ENCODE assay signal across 2 fruit fly cellular contexts in the genomic region with DNA sequence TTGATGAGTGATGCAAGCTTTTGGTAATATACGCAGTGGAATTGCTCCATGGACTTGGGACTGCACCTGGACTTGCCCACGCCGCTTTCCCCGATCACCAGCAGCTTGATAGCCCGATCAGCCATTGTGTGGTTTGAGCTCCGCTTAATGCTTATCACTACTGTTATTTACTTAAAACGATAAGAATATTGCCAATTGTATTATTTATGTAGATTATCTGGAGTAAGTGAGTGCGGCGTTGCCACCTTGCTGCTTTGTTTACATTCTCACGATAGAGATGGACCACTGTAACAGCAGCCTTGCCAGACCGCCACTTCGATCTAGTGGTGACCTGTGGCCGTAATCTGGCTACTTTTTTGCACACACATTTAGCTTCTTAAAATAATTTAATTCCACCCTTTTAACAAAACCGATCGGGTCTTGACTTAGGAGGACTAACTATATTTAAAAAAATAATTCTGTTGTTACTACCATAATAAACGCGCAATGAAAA.
TF ChIP-seq lines count a peak whose summit lies in the region.

A gene (minus strand): TSS at position 276 of the 493 bp plus-strand sequence.

TF ChIP-seq in whole organism, embryonic, 481 proteins besides CTCF, POLR2A, EP300 and RAD21 (continued from another document and continues in another):
- TF ChIP-seq Asciz (GFP tag; optimal IDR thresholded peaks at IDR 0.05; lab: Kevin White, UChicago), result no peak
- peak; percentile 34 for TF ChIP-seq CG13624 (GFP tag; optimal IDR thresholded peaks at IDR 0.05; lab: Kevin White, UChicago)
- peak; percentile 36 for TF ChIP-seq Lhr (GFP tag; optimal IDR thresholded peaks at IDR 0.05; lab: Kevin White, UChicago)
- TF ChIP-seq sima (GFP tag; optimal IDR thresholded peaks at IDR 0.05; lab: Kevin White, UChicago), result no peak
- TF ChIP-seq CG2129 (GFP tag; IDR thresholded peaks at IDR 0.05; lab: Robert Waterston, UW; ENCODE audit: partially characterized antibody), result no peak
- TF ChIP-seq Hr39 (optimal IDR thresholded peaks at IDR 0.05; lab: Kevin White, UChicago), result no peak
- TF ChIP-seq CG13424 (tag; optimal IDR thresholded peaks at IDR 0.05; lab: Kevin White, UChicago), result no peak
- TF ChIP-seq MBD-R2 (GFP tag; IDR thresholded peaks at IDR 0.05; lab: Robert Waterston, UW), result peak; percentile 83
- no peak for TF ChIP-seq Poxn (GFP tag; IDR thresholded peaks at IDR 0.05; lab: Robert Waterston, UW)
- TF ChIP-seq chm (GFP tag; IDR thresholded peaks at IDR 0.05; lab: Robert Waterston, UW), result 0 out of 2 replicates have a peak, but pooled peaks have one; percentile 12
- peak; percentile 55 for TF ChIP-seq kni (GFP tag; optimal IDR thresholded peaks at IDR 0.05; lab: Kevin White, UChicago)
- TF ChIP-seq CG2712 (tag; optimal IDR thresholded peaks at IDR 0.05; lab: Kevin White, UChicago), result peak; percentile 22
- TF ChIP-seq CG6765 (GFP tag; optimal IDR thresholded peaks at IDR 0.05; lab: Kevin White, UChicago), result no peak
- TF ChIP-seq chif (GFP tag; optimal IDR thresholded peaks at IDR 0.05; lab: Kevin White, UChicago), result peak in 1 of 2 experiments; percentile 26
- no peak for TF ChIP-seq dan (GFP tag; IDR thresholded peaks at IDR 0.05; lab: Robert Waterston, UW)
- no peak for TF ChIP-seq CG13296 (GFP tag; optimal IDR thresholded peaks at IDR 0.05; lab: Kevin White, UChicago)
- TF ChIP-seq BEAF-32 (GFP tag; optimal IDR thresholded peaks at IDR 0.05; lab: Kevin White, UChicago), result peak; percentile 68
- TF ChIP-seq lmd (GFP tag; IDR thresholded peaks at IDR 0.05; lab: Robert Waterston, UW), result peak; percentile 17; the same call in 1 of the 2 replicates
- no peak for TF ChIP-seq Fer1 (GFP tag; optimal IDR thresholded peaks at IDR 0.05; lab: Kevin White, UChicago)
- TF ChIP-seq amos (GFP tag; IDR thresholded peaks at IDR 0.05; lab: Robert Waterston, UW; ENCODE audit: partially characterized antibody), result peak; percentile 66
- no peak for TF ChIP-seq disco-r (GFP tag; optimal IDR thresholded peaks at IDR 0.05; lab: Kevin White, UChicago)
- peak; percentile 13; the same call in 1 of the 2 replicates for TF ChIP-seq H2.0 (GFP tag; IDR thresholded peaks at IDR 0.05; lab: Robert Waterston, UW)
- peak; percentile 9; the same call in 1 of the 3 replicates for TF ChIP-seq CG17361 (GFP tag; IDR thresholded peaks at IDR 0.05; lab: Robert Waterston, UW)
- TF ChIP-seq Stat92E (GFP tag; optimal IDR thresholded peaks at IDR 0.05; lab: Kevin White, UChicago), result no peak
- peak; percentile 60 for TF ChIP-seq Dref (GFP tag; IDR thresholded peaks at IDR 0.05; lab: Robert Waterston, UW)
- peak; percentile 52 for TF ChIP-seq slp2 (GFP tag; optimal IDR thresholded peaks at IDR 0.05; lab: Kevin White, UChicago)
- TF ChIP-seq CoRest (tag; optimal IDR thresholded peaks at IDR 0.05; lab: Kevin White, UChicago), result peak; percentile 35
- TF ChIP-seq CG11398 (GFP tag; optimal IDR thresholded peaks at IDR 0.05; lab: Kevin White, UChicago), result no peak
- TF ChIP-seq Elba2 (GFP tag; optimal IDR thresholded peaks at IDR 0.05; lab: Kevin White, UChicago), result peak; percentile 69
- TF ChIP-seq sens (GFP tag; lab: Kevin White, UChicago), result peak; percentile 82
- TF ChIP-seq CG11093 (GFP tag; IDR thresholded peaks at IDR 0.05; lab: Robert Waterston, UW), result peak; percentile 14; the same call in 1 of the 3 replicates
- TF ChIP-seq Xbp1 (GFP tag; optimal IDR thresholded peaks at IDR 0.05; lab: Kevin White, UChicago), result peak; percentile 59
- 0 out of 2 replicates have a peak, but pooled peaks have one; percentile 14 for TF ChIP-seq ato (GFP tag; IDR thresholded peaks at IDR 0.05; lab: Robert Waterston, UW; ENCODE audit: partially characterized antibody)
- TF ChIP-seq CG6854 (GFP tag; optimal IDR thresholded peaks at IDR 0.05; lab: Kevin White, UChicago), result no peak
- TF ChIP-seq CG4282 (GFP tag; optimal IDR thresholded peaks at IDR 0.05; lab: Kevin White, UChicago), result no peak
- TF ChIP-seq sens-2 (GFP tag; IDR thresholded peaks at IDR 0.05; lab: Robert Waterston, UW), result no peak
- peak; percentile 25 for TF ChIP-seq CG5180 (GFP tag; optimal IDR thresholded peaks at IDR 0.05; lab: Kevin White, UChicago)
- TF ChIP-seq gcm (GFP tag; optimal IDR thresholded peaks at IDR 0.05; lab: Kevin White, UChicago), result no peak
- peak; percentile 45 for TF ChIP-seq tin (GFP tag; optimal IDR thresholded peaks at IDR 0.05; lab: Kevin White, UChicago)
- TF ChIP-seq Mes4 (GFP tag; optimal IDR thresholded peaks at IDR 0.05; lab: Kevin White, UChicago), result no peak
- no peak for TF ChIP-seq ERR (GFP tag; optimal IDR thresholded peaks at IDR 0.05; lab: Kevin White, UChicago)
- peak; percentile 26 for TF ChIP-seq CG1647 (GFP tag; optimal IDR thresholded peaks at IDR 0.05; lab: Kevin White, UChicago)
- TF ChIP-seq zfh1 (GFP tag; IDR thresholded peaks at IDR 0.05; lab: Robert Waterston, UW), result peak; percentile 52; the same call in 1 of the 3 replicates
- peak; percentile 26 for TF ChIP-seq Dip3 (GFP tag; optimal IDR thresholded peaks at IDR 0.05; lab: Kevin White, UChicago)
- TF ChIP-seq pros (GFP tag; optimal IDR thresholded peaks at IDR 0.05; lab: Kevin White, UChicago), result no peak
- no peak for TF ChIP-seq NK7.1 (GFP tag; optimal IDR thresholded peaks at IDR 0.05; lab: Kevin White, UChicago)
- no peak for TF ChIP-seq bsh (GFP tag; optimal IDR thresholded peaks at IDR 0.05; lab: Kevin White, UChicago)
- TF ChIP-seq esg (GFP tag; conservative IDR thresholded peaks at IDR 0.05; lab: Robert Waterston, UW), result no peak
- peak; percentile 37 for TF ChIP-seq Chrac-16 (GFP tag; optimal IDR thresholded peaks at IDR 0.05; lab: Kevin White, UChicago)
- peak; percentile 40; the same call in 1 of the 2 replicates for TF ChIP-seq ttk (GFP tag; IDR thresholded peaks at IDR 0.05; lab: Robert Waterston, UW)
- TF ChIP-seq gt (GFP tag; IDR thresholded peaks at IDR 0.05; lab: Robert Waterston, UW), result no peak
- TF ChIP-seq Dbx (GFP tag; IDR thresholded peaks at IDR 0.05; lab: Robert Waterston, UW), result peak; percentile 55; the same call in 1 of the 3 replicates
- no peak for TF ChIP-seq CG7372 (GFP tag; IDR thresholded peaks at IDR 0.05; lab: Robert Waterston, UW)
- TF ChIP-seq CG17612 (GFP tag; IDR thresholded peaks at IDR 0.05; lab: Robert Waterston, UW), result no peak
- TF ChIP-seq Drgx (GFP tag; IDR thresholded peaks at IDR 0.05; lab: Robert Waterston, UW), result no peak
- TF ChIP-seq jing (GFP tag; optimal IDR thresholded peaks at IDR 0.05; lab: Kevin White, UChicago), result no peak
- TF ChIP-seq ssp (GFP tag; IDR thresholded peaks at IDR 0.05; lab: Robert Waterston, UW), result peak; percentile 60
- peak; percentile 70; the same call in 3 of the 4 replicates for TF ChIP-seq Gug (GFP tag; IDR thresholded peaks at IDR 0.05; lab: Robert Waterston, UW)
- TF ChIP-seq bbx (GFP tag; IDR thresholded peaks at IDR 0.05; lab: Robert Waterston, UW; ENCODE audit: partially characterized antibody), result peak; percentile 57
- peak; percentile 3 for TF ChIP-seq CG4617 (GFP tag; optimal IDR thresholded peaks at IDR 0.05; lab: Kevin White, UChicago; ENCODE audit: borderline replicate concordance)
- TF ChIP-seq CG10366 (GFP tag; IDR thresholded peaks at IDR 0.05; lab: Robert Waterston, UW), result peak; percentile 17; the same call in 1 of the 2 replicates

TF ChIP-seq in whole organism, prepupa, 60 proteins besides CTCF, POLR2A, EP300 and RAD21 (continued from another document):
- TF ChIP-seq Eip93F (GFP tag; optimal IDR thresholded peaks at IDR 0.05; lab: Kevin White, UChicago) (no peak), Hr4 (GFP tag; optimal IDR thresholded peaks at IDR 0.05; lab: Kevin White, UChicago) (no peak), achi (GFP tag; optimal IDR thresholded peaks at IDR 0.05; lab: Kevin White, UChicago) (no peak), Blimp-1 (GFP tag; optimal IDR thresholded peaks at IDR 0.05; lab: Kevin White, UChicago) (no peak), CG6792 (GFP tag; optimal IDR thresholded peaks at IDR 0.05; lab: Kevin White, UChicago) (no peak), Gug (GFP tag; IDR thresholded peaks at IDR 0.05; lab: Robert Waterston, UW) (no peak), lz (GFP tag; optimal IDR thresholded peaks at IDR 0.05; lab: Kevin White, UChicago) (peak; percentile 25), CG11294 (GFP tag; IDR thresholded peaks at IDR 0.05; lab: Robert Waterston, UW) (no peak), ss (GFP tag; optimal IDR thresholded peaks at IDR 0.05; lab: Kevin White, UChicago) (peak; percentile 51 to 57), pdm3 (GFP tag; optimal IDR thresholded peaks at IDR 0.05; lab: Kevin White, UChicago) (no peak), CG31627 (GFP tag; optimal IDR thresholded peaks at IDR 0.05; lab: Kevin White, UChicago) (peak; percentile 52), CG1621 (tag; optimal IDR thresholded peaks at IDR 0.05; lab: Kevin White, UChicago) (no peak), CG3032 (tag; optimal IDR thresholded peaks at IDR 0.05; lab: Kevin White, UChicago) (peak; percentile 6), CG6808 (GFP tag; optimal IDR thresholded peaks at IDR 0.05; lab: Kevin White, UChicago) (peak; percentile 17), CG6163 (GFP tag; IDR thresholded peaks at IDR 0.05; lab: Robert Waterston, UW) (peak; percentile 26; the same call in 1 of the 3 replicates), Sox14 (GFP tag; optimal IDR thresholded peaks at IDR 0.05; lab: Kevin White, UChicago) (peak; percentile 18), CG16779 (tag; optimal IDR thresholded peaks at IDR 0.05; lab: Kevin White, UChicago) (no peak), Ets96B (tag; optimal IDR thresholded peaks at IDR 0.05; lab: Kevin White, UChicago) (no peak), Eip75B (GFP tag; optimal IDR thresholded peaks at IDR 0.05; lab: Kevin White, UChicago) (no peak), CG11762 (GFP tag; optimal IDR thresholded peaks at IDR 0.05; lab: Kevin White, UChicago; ENCODE audit: insufficient read depth) (no peak), eg (GFP tag; IDR thresholded peaks at IDR 0.05; lab: Robert Waterston, UW) (0 out of 3 replicates have a peak, but pooled peaks have one; percentile 23), Hr38 (GFP tag; optimal IDR thresholded peaks at IDR 0.05; lab: Kevin White, UChicago) (no peak), Lpt (GFP tag; optimal IDR thresholded peaks at IDR 0.05; lab: Kevin White, UChicago) (no peak), Hr39 (GFP tag; optimal IDR thresholded peaks at IDR 0.05; lab: Kevin White, UChicago) (peak; percentile 33), fd59A (GFP tag; optimal IDR thresholded peaks at IDR 0.05; lab: Kevin White, UChicago) (no peak), cyc (GFP tag; optimal IDR thresholded peaks at IDR 0.05; lab: Kevin White, UChicago) (peak; percentile 34), CG34406 (GFP tag; optimal IDR thresholded peaks at IDR 0.05; lab: Kevin White, UChicago) (no peak), salr (GFP tag; optimal IDR thresholded peaks at IDR 0.05; lab: Kevin White, UChicago) (no peak), svp (GFP tag; lab: Kevin White, UChicago) (peak; percentile 68), vri (GFP tag; optimal IDR thresholded peaks at IDR 0.05; lab: Kevin White, UChicago) (no peak), spab (GFP tag; optimal IDR thresholded peaks at IDR 0.05; lab: Kevin White, UChicago) (no peak), Met (GFP tag; optimal IDR thresholded peaks at IDR 0.05; lab: Kevin White, UChicago) (no peak), fkh (GFP tag; optimal IDR thresholded peaks at IDR 0.05; lab: Kevin White, UChicago) (peak; percentile 81), CG10669 (GFP tag; optimal IDR thresholded peaks at IDR 0.05; lab: Kevin White, UChicago) (no peak), CG8319 (GFP tag; optimal IDR thresholded peaks at IDR 0.05; lab: Kevin White, UChicago) (no peak), CG9139 (GFP tag; optimal IDR thresholded peaks at IDR 0.05; lab: Kevin White, UChicago) (peak; percentile 27), CG6854 (GFP tag; optimal IDR thresholded peaks at IDR 0.05; lab: Kevin White, UChicago) (peak; percentile 72), CG32006 (GFP tag; optimal IDR thresholded peaks at IDR 0.05; lab: Kevin White, UChicago) (no peak), CG4318 (GFP tag; optimal IDR thresholded peaks at IDR 0.05; lab: Kevin White, UChicago) (no peak)
